Worm (Caenorhabditis elegans) whole organism, young adult: Measurements from ENCODE around the gene fbxc-47.

Experiments used
- K11D2.4 ChIP-seq: fragments of 200-800 bp; sonication (Bioruptor generic); IDR thresholded peaks from 2 replicates; pipeline ENCODE4 v1.3.6; 2022; ENCODE audit warnings: missing genetic modification reagents, missing genetic modification characterization, missing compliant biosample characterization
- T07F8.4 ChIP-seq: sonication (generic microtip); optimal IDR thresholded peaks from 2 replicates; lab custom pipeline; 2016; ENCODE audit warnings: mild to moderate bottlenecking, missing genetic modification characterization, moderate library complexity, missing compliant biosample characterization
- ama-1 ChIP-seq, 3 experiments: fragments of 150-350 bp in 1 of 3; sonication (generic microtip) in 2 of 3; optimal IDR thresholded peaks; 2 replicates each; lab custom pipeline; 2014 to 2018; ENCODE audit warnings: missing biosample characterization in 2 of 3, missing genetic modification characterization in 2 of 3, missing genetic modification reagents in 2 of 3
- attf-6 ChIP-seq: fragments of 200-800 bp; sonication (Bioruptor generic); IDR thresholded peaks from 2 replicates; pipeline ENCODE4 v1.3.6; 2022; ENCODE audit warnings: missing genetic modification reagents, missing genetic modification characterization, missing compliant biosample characterization
- bed-1 ChIP-seq: fragments of 200-800 bp; sonication (Bioruptor generic); IDR thresholded peaks from 2 replicates; pipeline ENCODE4 v1.3.6; 2022; ENCODE audit warnings: missing genetic modification reagents, missing genetic modification characterization, missing compliant biosample characterization
- ccch-3 ChIP-seq: fragments of 200-800 bp; sonication (Bioruptor generic); optimal IDR thresholded peaks from 2 replicates; lab custom pipeline; 2018; ENCODE audit warnings: mild to moderate bottlenecking, missing genetic modification characterization, missing compliant biosample characterization
- die-1 ChIP-seq: sonication (generic microtip); optimal IDR thresholded peaks from 2 replicates; lab custom pipeline; 2016; ENCODE audit warnings: missing genotype, mild to moderate bottlenecking, missing genetic modification characterization, missing compliant biosample characterization
- madf-10 ChIP-seq: sonication (generic microtip); optimal IDR thresholded peaks from 2 replicates; lab custom pipeline; 2016; ENCODE audit warnings: mild to moderate bottlenecking, missing genetic modification characterization, missing compliant biosample characterization
- rec-8 ChIP-seq, 2 experiments: sonication (generic microtip); optimal IDR thresholded peaks; 2 replicates each; lab custom pipeline; 2016; ENCODE audit warnings: mild to moderate bottlenecking in 2 of 2, missing genetic modification characterization in 2 of 2, missing genetic modification reagents in 2 of 2, missing genotype in 2 of 2, missing biosample characterization in 1 of 2, missing compliant biosample characterization in 1 of 2, moderate library complexity in 1 of 2
- snpc-4 ChIP-seq, 5 experiments: fragments of 150-350 bp in 1 of 5; sonication (generic microtip) in 4 of 5; optimal IDR thresholded peaks; 2 replicates each; lab custom pipeline; 2014 to 2018; ENCODE audit warnings: missing genetic modification characterization in 5 of 5, missing biosample characterization in 3 of 5, antibody characterized with exemption in 2 of 5, mild to moderate bottlenecking in 2 of 5, missing compliant biosample characterization in 2 of 5, missing genotype in 2 of 5, moderate library complexity in 2 of 5, missing genetic modification reagents in 1 of 5
- unc-62 ChIP-seq: fragments of 150-350 bp; optimal IDR thresholded peaks from 2 replicates; lab custom pipeline; 2014; ENCODE audit warnings: missing biosample characterization, missing genetic modification reagents, missing genetic modification characterization
- ztf-18 ChIP-seq: sonication (generic microtip); optimal IDR thresholded peaks from 2 replicates; lab custom pipeline; 2016; ENCODE audit warnings: missing genotype, mild to moderate bottlenecking, missing genetic modification characterization, missing compliant biosample characterization
- ztf-3 ChIP-seq: fragments of 200-800 bp; sonication (Bioruptor generic); optimal IDR thresholded peaks from 2 replicates; lab custom pipeline; 2018; ENCODE audit warnings: mild to moderate bottlenecking, missing genetic modification characterization, missing compliant biosample characterization

DNA sequence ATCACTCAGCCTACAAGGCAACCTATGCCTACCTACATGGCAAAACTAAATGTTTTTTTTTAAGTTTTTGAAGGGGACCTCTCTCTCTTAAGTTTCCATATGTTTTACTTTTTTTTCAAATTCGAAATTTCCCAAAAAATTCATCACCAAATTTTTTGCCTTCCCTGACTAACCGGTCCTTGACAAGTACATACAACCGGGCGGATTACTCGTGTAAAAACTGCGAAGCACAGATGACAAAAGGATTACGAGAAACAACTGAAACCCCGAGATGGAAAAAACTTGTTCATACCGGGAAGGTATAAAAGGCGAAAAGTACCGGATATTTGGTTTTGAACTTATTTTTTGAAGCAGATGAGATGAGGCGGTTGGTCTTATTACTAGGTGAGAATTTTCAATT is 10.9 kb upstream of the fbxc-47 start, which contains the start of gene K09B3.1:
- TF ChIP-seq snpc-4 (GFP tag; optimal IDR thresholded peaks at IDR 0.05; lab: Kevin White, UChicago) (no peak), snpc-4 (tag; optimal IDR thresholded peaks at IDR 0.05; lab: Kevin White, UChicago) (no peak), ama-1 (optimal IDR thresholded peaks at IDR 0.05; lab: Kevin White, UChicago) (no peak), ama-1 (GFP tag; optimal IDR thresholded peaks at IDR 0.05; lab: Kevin White, UChicago) (no peak), K11D2.4 (GFP tag; lab: Robert Waterston, UW) (no peak), die-1 (tag; lab: Kevin White, UChicago) (no peak), ztf-18 (tag; lab: Kevin White, UChicago) (no peak), madf-10 (no peak), bed-1 (GFP tag; lab: Robert Waterston, UW) (no peak), unc-62 (GFP tag; lab: Kevin White, UChicago) (no peak), T07F8.4 (no peak), attf-6 (GFP tag; lab: Robert Waterston, UW) (no peak), rec-8 (tag; optimal IDR thresholded peaks at IDR 0.05; lab: Kevin White, UChicago) (no peak), ccch-3 (GFP tag; lab: Kevin White, UChicago) (no peak), ztf-3 (no peak)
